Fruit fly (Drosophila melanogaster): ENCODE data around the gene CG43732.

Gene CG43732

dm6 chr3R:19014742-19015422, 64.9 kb downstream of the CG43732 start (continued):
- peak; percentile 58 for TF ChIP-seq stc (GFP tag; IDR thresholded peaks at IDR 0.05)
- peak; percentile 68 for TF ChIP-seq Ssrp (tag; optimal IDR thresholded peaks at IDR 0.05)
- TF ChIP-seq CG15601 (tag; optimal IDR thresholded peaks at IDR 0.05), result peak; percentile 65
- peak; percentile 37 for TF ChIP-seq PHDP (tag; optimal IDR thresholded peaks at IDR 0.05)
- TF ChIP-seq Eip74EF (GFP tag; optimal IDR thresholded peaks at IDR 0.05), result peak in 1 of 2 experiments; percentile 70
- TF ChIP-seq Xrp1 (GFP tag; IDR thresholded peaks at IDR 0.05), result peak; percentile 70; the same call in 1 of the 2 replicates
- no peak for TF ChIP-seq h (optimal IDR thresholded peaks at IDR 0.05)
- TF ChIP-seq E2f2 (GFP tag; IDR thresholded peaks at IDR 0.05), result peak; percentile 30; the same call in 1 of the 2 replicates
- peak in 1 of 2 experiments; percentile 15 for TF ChIP-seq chif (GFP tag; optimal IDR thresholded peaks at IDR 0.05)
- TF ChIP-seq Blimp-1 (GFP tag; optimal IDR thresholded peaks at IDR 0.05), result peak; percentile 72
- peak; percentile 44 for TF ChIP-seq Spps (tag; optimal IDR thresholded peaks at IDR 0.05)
- TF ChIP-seq CG6654 (GFP tag; optimal IDR thresholded peaks at IDR 0.05), result peak; percentile 94
- TF ChIP-seq CG32772 (GFP tag; IDR thresholded peaks at IDR 0.05), result peak; percentile 67; the same call in 1 of the 2 replicates
- peak; percentile 56 for TF ChIP-seq oc (tag; optimal IDR thresholded peaks at IDR 0.05)
- TF ChIP-seq Xbp1 (GFP tag; optimal IDR thresholded peaks at IDR 0.05), result peak; percentile 45
- peak; percentile 45; the same call in 1 of the 3 replicates for TF ChIP-seq dysf (GFP tag; IDR thresholded peaks at IDR 0.05)
- no peak for TF ChIP-seq corto (GFP tag; optimal IDR thresholded peaks at IDR 0.05)
- no peak for TF ChIP-seq CG6791 (GFP tag; IDR thresholded peaks at IDR 0.05; ENCODE audit: partially characterized antibody)
- TF ChIP-seq Drgx (GFP tag; IDR thresholded peaks at IDR 0.05), result peak; percentile 66
- peak; percentile 20 for TF ChIP-seq CG12659 (GFP tag; optimal IDR thresholded peaks at IDR 0.05)
- no peak for TF ChIP-seq btn (GFP tag; optimal IDR thresholded peaks at IDR 0.05)
- TF ChIP-seq CG4424 (GFP tag; optimal IDR thresholded peaks at IDR 0.05), result peak; percentile 10
- no peak for TF ChIP-seq CG15011 (GFP tag; optimal IDR thresholded peaks at IDR 0.05)
- TF ChIP-seq Sox102F (GFP tag; optimal IDR thresholded peaks at IDR 0.05), result peak; percentile 78
- TF ChIP-seq D (optimal IDR thresholded peaks at IDR 0.05), result no peak
- peak; percentile 62 for TF ChIP-seq D (GFP tag; optimal IDR thresholded peaks at IDR 0.05)
- peak; percentile 69 for TF ChIP-seq sim (GFP tag; IDR thresholded peaks at IDR 0.05)
- peak; percentile 25 for TF ChIP-seq CG4820 (GFP tag; optimal IDR thresholded peaks at IDR 0.05)
- TF ChIP-seq fd64A (GFP tag; optimal IDR thresholded peaks at IDR 0.05), result no peak
- TF ChIP-seq CG30431 (GFP tag; optimal IDR thresholded peaks at IDR 0.05), result no peak
- peak; percentile 66 for TF ChIP-seq CG31441 (GFP tag; IDR thresholded peaks at IDR 0.05)
- peak; percentile 3 for TF ChIP-seq HHEX (GFP tag; optimal IDR thresholded peaks at IDR 0.05)
- peak; percentile 55 for TF ChIP-seq gsb-n (tag; optimal IDR thresholded peaks at IDR 0.05)
- no peak for TF ChIP-seq Bdp1 (GFP tag; optimal IDR thresholded peaks at IDR 0.05)
- TF ChIP-seq nerfin-1 (tag; optimal IDR thresholded peaks at IDR 0.05), result peak; percentile 20
- peak; percentile 63 for TF ChIP-seq unpg (GFP tag; optimal IDR thresholded peaks at IDR 0.05)
- TF ChIP-seq CG7745 (tag; optimal IDR thresholded peaks at IDR 0.05), result peak; percentile 73
- 0 out of 2 replicates have a peak, but pooled peaks have one; percentile 14 for TF ChIP-seq Rfx (GFP tag; IDR thresholded peaks at IDR 0.05)
- peak; percentile 62 for TF ChIP-seq sisA (GFP tag; IDR thresholded peaks at IDR 0.05)
- peak; percentile 57 for TF ChIP-seq CG2678 (tag; optimal IDR thresholded peaks at IDR 0.05)
- peak; percentile 70 for TF ChIP-seq ATbp (GFP tag; optimal IDR thresholded peaks at IDR 0.05)
- peak; percentile 34; the same call in 1 of the 2 replicates for TF ChIP-seq peb (GFP tag; IDR thresholded peaks at IDR 0.05)
- no peak for TF ChIP-seq ato (GFP tag; IDR thresholded peaks at IDR 0.05; ENCODE audit: partially characterized antibody)
- TF ChIP-seq CG16779 (GFP tag; IDR thresholded peaks at IDR 0.05), result no peak
- TF ChIP-seq CG14014 (GFP tag; IDR thresholded peaks at IDR 0.05), result no peak
- TF ChIP-seq Sry-δ (GFP tag; optimal IDR thresholded peaks at IDR 0.05), result no peak
- TF ChIP-seq Doc2 (GFP tag; IDR thresholded peaks at IDR 0.05), result no peak
- TF ChIP-seq D19A (tag; optimal IDR thresholded peaks at IDR 0.05), result peak; percentile 52
- peak; percentile 62; the same call in 2 of the 3 replicates for TF ChIP-seq H15 (GFP tag; IDR thresholded peaks at IDR 0.05)
